Worm (Caenorhabditis elegans): ENCODE data around the gene tofu-6.
A peak's percentile ranks its signal among the peaks of the same experiment; 100 is the strongest.

Gene tofu-6

DNA sequence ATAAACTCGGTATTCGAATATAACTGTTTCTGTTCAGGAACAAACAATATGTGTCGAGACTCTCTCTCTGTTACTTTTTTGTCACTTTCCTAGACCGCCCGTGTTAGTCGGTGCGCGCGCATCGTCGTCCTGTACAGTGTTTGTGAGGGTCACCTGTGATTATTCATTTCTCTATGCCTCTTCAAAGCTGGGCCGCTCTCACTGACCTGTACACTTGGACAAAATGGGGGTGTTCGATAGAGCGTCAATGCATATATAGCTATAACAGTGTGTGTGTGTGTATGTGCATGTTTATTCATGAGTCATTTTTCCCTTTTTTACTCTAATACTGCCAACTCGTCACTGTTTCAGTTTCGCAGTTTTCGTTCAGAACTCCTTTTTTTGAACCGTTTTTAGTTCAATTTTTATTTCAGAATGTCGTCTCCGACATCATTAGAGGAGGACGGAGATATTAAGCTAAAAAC lies 41.4 kb upstream of the tofu-6 start, which contains the start of gene pkc-3 (continued):
- TF ChIP-seq B0261.1 (tag; optimal IDR thresholded peaks at IDR 0.05) (no peak), hmg-1.2 (GFP tag; IDR thresholded peaks at IDR 0.05) (peak; percentile 59), F49E8.2 (tag; optimal IDR thresholded peaks at IDR 0.05; ENCODE audit: insufficient read depth) (peak; percentile 28), B0035.1 (tag; optimal IDR thresholded peaks at IDR 0.05) (peak; percentile 28), ztf-3 (GFP tag; optimal IDR thresholded peaks at IDR 0.05) (no peak), unc-130 (GFP tag; optimal IDR thresholded peaks at IDR 0.05) (peak; percentile 34), egrh-3 (GFP tag; IDR thresholded peaks at IDR 0.05) (peak; percentile 35; the same call in 1 of the 2 replicates), lin-35 (GFP tag; optimal IDR thresholded peaks at IDR 0.05) (peak in 1 of 3 experiments; percentile 47), die-1 (tag; optimal IDR thresholded peaks at IDR 0.05) (peak; percentile 55), snpc-3.4 (tag; optimal IDR thresholded peaks at IDR 0.05) (peak; percentile 80)

DNA sequence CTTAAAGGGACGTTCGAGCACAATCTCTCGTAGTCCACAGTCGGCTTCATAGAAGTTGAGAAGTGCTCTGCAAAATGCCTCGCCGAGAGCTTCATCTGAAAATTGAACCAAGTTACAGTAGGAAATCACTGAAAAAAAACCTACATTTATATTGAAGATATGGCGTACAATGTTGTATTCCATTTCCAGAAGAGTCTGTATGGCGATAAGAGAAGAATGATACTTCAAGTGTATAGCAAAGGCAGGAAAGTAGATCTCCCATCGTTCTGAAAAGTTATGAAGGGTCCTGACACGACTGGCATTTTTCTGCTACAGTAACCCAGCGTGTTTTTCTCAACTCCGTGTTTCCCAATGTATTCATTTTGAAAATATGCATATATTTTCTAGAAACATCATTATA lies 36.8 kb upstream of the tofu-6 start:
- TF ChIP-seq zfh-2 (GFP tag; conservative IDR thresholded peaks at IDR 0.05) (no peak), madf-6 (GFP tag; IDR thresholded peaks at IDR 0.05) (no peak), nfyb-1 (GFP tag; IDR thresholded peaks at IDR 0.05) (0 out of 2 replicates have a peak, but pooled peaks have one; percentile 8), hrde-1 (tag; optimal IDR thresholded peaks at IDR 0.05; ENCODE audit: borderline replicate concordance) (peak; percentile 53), ztf-3 (GFP tag; optimal IDR thresholded peaks at IDR 0.05) (no peak), K12H6.12 (tag; optimal IDR thresholded peaks at IDR 0.05) (no peak), bed-1 (GFP tag; IDR thresholded peaks at IDR 0.05) (no peak)

DNA sequence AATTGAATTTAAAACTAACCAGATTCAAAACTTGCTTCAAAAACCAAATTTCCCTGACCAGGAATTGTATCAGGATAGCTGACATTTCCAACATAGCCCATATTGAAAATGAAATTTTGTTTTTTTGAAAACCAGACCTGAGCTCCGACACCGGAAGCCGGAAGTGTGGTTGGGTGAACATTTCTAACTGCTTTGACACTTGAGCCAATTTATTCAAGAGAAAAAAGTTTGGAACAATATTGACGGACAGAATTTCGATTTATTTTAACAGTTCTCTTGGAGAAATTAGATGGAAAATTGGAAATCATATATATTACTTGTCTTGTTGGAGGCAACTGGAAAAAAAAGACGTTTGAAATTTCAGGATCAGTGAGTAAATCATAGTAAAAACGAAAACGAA lies 33.8 kb upstream of the tofu-6 start, which contains the start of gene ccpp-6:
Gene ccpp-6, minus strand, starts transcription at position 101 of the 400 bp plus-strand sequence.
- TF ChIP-seq Y53F4B.3 (GFP tag; IDR thresholded peaks at IDR 0.05), result no peak
- peak; percentile 23 for TF ChIP-seq him-1 (tag; optimal IDR thresholded peaks at IDR 0.05)
- no peak for TF ChIP-seq B0035.1 (tag; optimal IDR thresholded peaks at IDR 0.05)
- TF ChIP-seq F57A8.1 (GFP tag; optimal IDR thresholded peaks at IDR 0.05), result no peak
- no peak for TF ChIP-seq lin-35 (GFP tag; optimal IDR thresholded peaks at IDR 0.05)
- 0 out of 2 replicates have a peak, but pooled peaks have one; percentile 22 for TF ChIP-seq hsf-1 (GFP tag; IDR thresholded peaks at IDR 0.05)
- 0 out of 2 replicates have a peak, but pooled peaks have one; percentile 11 for TF ChIP-seq Y53G8AR.9 (GFP tag; conservative IDR thresholded peaks at IDR 0.05)
- no peak for TF ChIP-seq ZK185.1 (tag; optimal IDR thresholded peaks at IDR 0.05; ENCODE audit: poor library complexity, severe bottlenecking)
- 0 out of 2 replicates have a peak, but pooled peaks have one; percentile 42 for TF ChIP-seq madf-3 (GFP tag; IDR thresholded peaks at IDR 0.05)
- no peak for TF ChIP-seq tbx-9 (tag; optimal IDR thresholded peaks at IDR 0.05; ENCODE audit: borderline replicate concordance)
- no peak for TF ChIP-seq hmg-20 (GFP tag; IDR thresholded peaks at IDR 0.05)
- peak; percentile 40; the same call in 1 of the 2 replicates for TF ChIP-seq B0336.3 (GFP tag; IDR thresholded peaks at IDR 0.05)
- no peak for TF ChIP-seq hlh-26 (GFP tag; conservative IDR thresholded peaks at IDR 0.05)
- TF ChIP-seq Y95B8A.8 (GFP tag; IDR thresholded peaks at IDR 0.05), result peak; percentile 36; the same call in 1 of the 2 replicates
- no peak for TF ChIP-seq ceh-40 (GFP tag; IDR thresholded peaks at IDR 0.05)

ce11 chrII:5388786-5389421 lies 32.1 kb upstream of the tofu-6 start, which contains the start of gene rsp-4:
Gene rsp-4, minus strand, starts transcription at chrII:5388836.
- TF ChIP-seq nfyb-1 (GFP tag; IDR thresholded peaks at IDR 0.05), result 0 out of 2 replicates have a peak, but pooled peaks have one; percentile 36
- TF ChIP-seq Y95B8A.8 (GFP tag; IDR thresholded peaks at IDR 0.05), result no peak

ce11 chrII:5389831-5390323 lies 31.2 kb upstream of the tofu-6 start, which contains the start of gene ndx-6:
Gene ndx-6, minus strand, starts transcription at chrII:5389881.
- TF ChIP-seq C06A6.2 (GFP tag; conservative IDR thresholded peaks at IDR 0.05) (0 out of 2 replicates have a peak, but pooled peaks have one; percentile 54), rec-8 (tag; optimal IDR thresholded peaks at IDR 0.05) (no peak), F39B2.1 (GFP tag; IDR thresholded peaks at IDR 0.05) (no peak), hlh-26 (GFP tag; conservative IDR thresholded peaks at IDR 0.05) (no peak), bed-1 (GFP tag; IDR thresholded peaks at IDR 0.05) (no peak), snpc-1.3 (tag; optimal IDR thresholded peaks at IDR 0.05; ENCODE audit: insufficient read depth) (peak; percentile 5), hrde-1 (tag; optimal IDR thresholded peaks at IDR 0.05; ENCODE audit: borderline replicate concordance) (no peak), ztf-3 (GFP tag; optimal IDR thresholded peaks at IDR 0.05) (no peak), ceh-40 (GFP tag; IDR thresholded peaks at IDR 0.05) (no peak), Y53F4B.3 (GFP tag; IDR thresholded peaks at IDR 0.05) (no peak), somi-1 (GFP tag; optimal IDR thresholded peaks at IDR 0.05) (no peak), sptf-2 (GFP tag; optimal IDR thresholded peaks at IDR 0.05) (no peak), T26A5.8 (tag; optimal IDR thresholded peaks at IDR 0.05) (no peak), F23B12.7 (tag; optimal IDR thresholded peaks at IDR 0.05; ENCODE audit: insufficient read depth) (no peak), F57A8.1 (GFP tag; optimal IDR thresholded peaks at IDR 0.05) (peak; percentile 14)

All from whole organism, young adult.